Worm (Caenorhabditis elegans) whole organism, L4 larva: ENCODE results near the gene ceh-41.

ENCODE experiments used
- fkh-10 ChIP-seq: fragments of 150-350 bp; optimal IDR thresholded peaks from 2 replicates; lab custom pipeline; 2014; ENCODE audit warnings: missing biosample characterization, missing genetic modification reagents, missing genetic modification characterization
- fos-1 ChIP-seq: fragments of 150-350 bp; optimal IDR thresholded peaks from 2 replicates; lab custom pipeline; 2014; ENCODE audit warnings: missing biosample characterization, missing genetic modification characterization
- mdt-29 ChIP-seq: fragments of 200-800 bp; sonication (Bioruptor generic); IDR thresholded peaks from 2 replicates; pipeline ENCODE4 v1.3.6; 2022; ENCODE audit warnings: missing genetic modification reagents, missing genetic modification characterization, missing compliant biosample characterization
- nhr-237 ChIP-seq: sonication (generic microtip); optimal IDR thresholded peaks from 2 replicates; lab custom pipeline; 2017; ENCODE audit warnings: missing biosample characterization, missing genetic modification characterization
- nhr-25 ChIP-seq: sonication (generic microtip); optimal IDR thresholded peaks from 2 replicates; lab custom pipeline; 2017; ENCODE audit warnings: missing genetic modification characterization, mild to moderate bottlenecking, missing compliant biosample characterization, antibody characterized with exemption, moderate library complexity, borderline replicate concordance; ENCODE audit not compliant: insufficient read depth
- nhr-77 ChIP-seq: fragments of 150-350 bp; optimal IDR thresholded peaks from 2 replicates; lab custom pipeline; 2014; ENCODE audit warnings: missing biosample characterization, missing genetic modification characterization
- vab-7 ChIP-seq: fragments of 200-800 bp; sonication (Bioruptor generic); IDR thresholded peaks from 2 replicates; pipeline ENCODE4 v1.3.6; 2022; ENCODE audit warnings: missing genetic modification reagents, missing genetic modification characterization, missing compliant biosample characterization
- ztf-7 ChIP-seq: fragments of 150-350 bp; optimal IDR thresholded peaks from 2 replicates; lab custom pipeline; 2014; ENCODE audit warnings: missing biosample characterization, missing genetic modification characterization

ce11 chrX:1816106-1816505 lies 32.4 kb downstream of the ceh-41 start, which contains the start of gene C14E2.7:
- no peak for TF ChIP-seq nhr-77 (tag; lab: Kevin White, UChicago)
- no peak for TF ChIP-seq vab-7 (GFP tag; lab: Robert Waterston, UW)
- TF ChIP-seq ztf-7 (tag; lab: Kevin White, UChicago): no peak
- no peak for TF ChIP-seq fkh-10 (GFP tag; lab: Kevin White, UChicago)
- no peak for TF ChIP-seq nhr-237 (tag; lab: Kevin White, UChicago)
- TF ChIP-seq fos-1: no peak
- TF ChIP-seq nhr-25 (tag; lab: Kevin White, UChicago): no peak
- no peak for TF ChIP-seq mdt-29 (GFP tag; lab: Robert Waterston, UW)
